Worm (Caenorhabditis elegans) whole organism, L3 larva: ENCODE data around the gene C30F2.2.

Experiments
- ceh-82 ChIP-seq: fragments of 150-350 bp; optimal IDR thresholded peaks from 2 replicates; lab custom pipeline; 2014; ENCODE audit warnings: missing biosample characterization, missing genetic modification characterization
- nhr-28 ChIP-seq: fragments of 150-350 bp; optimal IDR thresholded peaks from 2 replicates; lab custom pipeline; 2014; ENCODE audit warnings: missing biosample characterization, missing genetic modification characterization

DNA sequence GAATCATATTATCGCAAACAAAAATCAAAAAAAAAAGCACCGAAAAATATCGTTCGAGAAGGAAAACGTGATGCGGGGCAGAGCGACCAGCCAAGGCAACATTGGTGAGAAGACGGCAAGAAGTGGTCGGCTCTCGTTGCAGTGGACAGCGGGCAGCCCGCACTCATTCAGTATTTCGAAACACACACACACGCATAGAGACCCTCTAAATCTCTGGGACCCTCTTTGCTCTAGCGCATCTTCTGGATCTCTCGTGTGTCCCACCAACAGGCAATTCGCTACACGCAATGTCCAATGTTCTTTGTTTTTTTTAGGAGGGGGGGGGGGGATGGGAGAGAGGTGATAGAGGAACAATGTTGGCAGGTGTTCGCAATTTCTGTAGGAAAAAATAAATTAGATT, 48.8 kb upstream of the C30F2.2 start:
- no peak for TF ChIP-seq nhr-28 (tag; lab: Kevin White, UChicago)
- no peak for TF ChIP-seq ceh-82
